Fruit fly (Drosophila melanogaster) whole organism, embryonic: ENCODE measurements around the gene CG17191.

ENCODE experiments used
- B-H2 ChIP-seq: fragments of 200-800 bp; sonication (Bioruptor generic); optimal IDR thresholded peaks from 2 replicates; lab custom pipeline; 2018; ENCODE audit warnings: missing biosample characterization, mild to moderate bottlenecking, missing genetic modification characterization
- Blimp-1 ChIP-seq: fragments of 200-800 bp; sonication (Bioruptor generic); optimal IDR thresholded peaks from 3 replicates; lab custom pipeline; 2018; ENCODE audit warnings: missing biosample characterization, missing genetic modification characterization, mild to moderate bottlenecking, moderate library complexity, missing genetic modification reagents
- CG10959 ChIP-seq: fragments of 200-800 bp; sonication (Bioruptor generic); IDR thresholded peaks from 2 replicates; pipeline ENCODE4 v1.3.6; 2022; ENCODE audit warnings: missing biosample characterization, missing genetic modification characterization
- CG12104 ChIP-seq: fragments of 200-800 bp; sonication (Bioruptor generic); optimal IDR thresholded peaks from 3 replicates; lab custom pipeline; 2016; ENCODE audit warnings: missing biosample characterization, missing genetic modification characterization
- CG14667 ChIP-seq: fragments of 200-800 bp; sonication (Bioruptor generic); IDR thresholded peaks from 2 replicates; pipeline ENCODE4 v1.3.6; 2022; ENCODE audit warnings: missing biosample characterization, missing genetic modification characterization
- CG15269 ChIP-seq: fragments of 200-800 bp; sonication (Bioruptor generic); optimal IDR thresholded peaks from 2 replicates; lab custom pipeline; 2018; ENCODE audit warnings: missing biosample characterization, mild to moderate bottlenecking, missing genetic modification characterization, moderate library complexity
- CG17385 ChIP-seq: fragments of 200-800 bp; sonication (Bioruptor generic); optimal IDR thresholded peaks from 3 replicates; lab custom pipeline; 2018; ENCODE audit warnings: missing biosample characterization, mild to moderate bottlenecking, missing genetic modification characterization
- CG2120 ChIP-seq: fragments of 200-800 bp; sonication (Bioruptor generic); optimal IDR thresholded peaks from 3 replicates; lab custom pipeline; 2016; ENCODE audit warnings: missing biosample characterization, missing genetic modification characterization
- CG30403 ChIP-seq: fragments of 200-800 bp; sonication (Bioruptor generic); optimal IDR thresholded peaks from 3 replicates; lab custom pipeline; 2016; ENCODE audit warnings: missing biosample characterization, missing genetic modification characterization
- CG3065 ChIP-seq: fragments of 200-800 bp; sonication (Bioruptor generic); optimal IDR thresholded peaks from 2 replicates; lab custom pipeline; 2016; ENCODE audit warnings: missing biosample characterization, missing genetic modification characterization
- CG6272 ChIP-seq: fragments of 200-800 bp; sonication (Bioruptor generic); IDR thresholded peaks from 2 replicates; pipeline ENCODE4 v1.3.6; 2022; ENCODE audit warnings: missing biosample characterization, missing genetic modification characterization
- Camta ChIP-seq: fragments of 200-800 bp; sonication (Bioruptor generic); optimal IDR thresholded peaks from 2 replicates; lab custom pipeline; 2016; ENCODE audit warnings: missing biosample characterization, missing genetic modification characterization
- CoRest ChIP-seq: fragments of 200-800 bp; sonication (Bioruptor generic); optimal IDR thresholded peaks from 3 replicates; lab custom pipeline; 2018; ENCODE audit warnings: missing biosample characterization, mild to moderate bottlenecking, missing genetic modification characterization, moderate library complexity
- D19B ChIP-seq: fragments of 200-800 bp; sonication (Bioruptor generic); optimal IDR thresholded peaks from 2 replicates; lab custom pipeline; 2017; ENCODE audit warnings: missing biosample characterization, mild to moderate bottlenecking, missing genetic modification characterization
- Elba2 ChIP-seq: fragments of 200-800 bp; sonication (Bioruptor generic); optimal IDR thresholded peaks from 3 replicates; lab custom pipeline; 2016; ENCODE audit warnings: missing biosample characterization, missing genetic modification characterization
- Fer2 ChIP-seq: fragments of 200-800 bp; sonication (Bioruptor generic); optimal IDR thresholded peaks from 2 replicates; lab custom pipeline; 2018; ENCODE audit warnings: missing biosample characterization, mild to moderate bottlenecking, missing genetic modification characterization, moderate library complexity
- Gsc ChIP-seq: fragments of 200-800 bp; sonication (Bioruptor generic); IDR thresholded peaks from 2 replicates; pipeline ENCODE4 v1.3.6; 2022; ENCODE audit warnings: missing biosample characterization, missing genetic modification characterization
- HHEX ChIP-seq: fragments of 200-800 bp; sonication (Bioruptor generic); optimal IDR thresholded peaks from 3 replicates; lab custom pipeline; 2017; ENCODE audit warnings: missing biosample characterization, mild to moderate bottlenecking, missing genetic modification characterization, missing genetic modification reagents
- HLH3B ChIP-seq: fragments of 200-800 bp; sonication (Bioruptor generic); IDR thresholded peaks from 2 replicates; pipeline ENCODE4 v1.3.6; 2022; ENCODE audit warnings: missing biosample characterization, missing genetic modification characterization
- HLH54F ChIP-seq: fragments of 200-800 bp; sonication (Bioruptor generic); optimal IDR thresholded peaks from 3 replicates; lab custom pipeline; 2016; ENCODE audit warnings: missing biosample characterization, missing genetic modification characterization
- Hand ChIP-seq: fragments of 200-800 bp; sonication (Bioruptor generic); optimal IDR thresholded peaks from 2 replicates; lab custom pipeline; 2017; ENCODE audit warnings: mild to moderate bottlenecking, missing biosample characterization, missing genetic modification reagents, missing genetic modification characterization
- Hmx ChIP-seq: fragments of 200-800 bp; sonication (Bioruptor generic); optimal IDR thresholded peaks from 2 replicates; lab custom pipeline; 2016; ENCODE audit warnings: missing biosample characterization, missing genetic modification characterization
- MTF-1 ChIP-seq: fragments of 200-800 bp; sonication (Bioruptor generic); optimal IDR thresholded peaks from 2 replicates; lab custom pipeline; 2018; ENCODE audit warnings: missing biosample characterization, mild to moderate bottlenecking, missing genetic modification characterization, borderline replicate concordance
- Sox100B ChIP-seq: fragments of 200-800 bp; sonication (Bioruptor generic); optimal IDR thresholded peaks from 3 replicates; lab custom pipeline; 2018; ENCODE audit warnings: missing biosample characterization, mild to moderate bottlenecking, missing genetic modification characterization
- Taf1 ChIP-seq: fragments of 200-800 bp; sonication (Bioruptor generic); IDR thresholded peaks from 2 replicates; pipeline ENCODE4 v1.3.6; 2022; ENCODE audit warnings: missing biosample characterization, missing genetic modification characterization
- amos ChIP-seq: fragments of 200-800 bp; sonication (Bioruptor generic); IDR thresholded peaks from 2 replicates; pipeline ENCODE4 v1.3.6; 2022; ENCODE audit warnings: missing biosample characterization, missing genetic modification characterization; ENCODE audit not compliant: partially characterized antibody
- ara ChIP-seq: fragments of 200-800 bp; sonication (Bioruptor generic); IDR thresholded peaks from 2 replicates; pipeline ENCODE4 v1.3.6; 2022; ENCODE audit warnings: missing biosample characterization, missing genetic modification characterization
- ase ChIP-seq: fragments of 200-800 bp; sonication (Bioruptor generic); IDR thresholded peaks from 3 replicates; pipeline ENCODE4 v1.3.6; 2022; ENCODE audit warnings: missing biosample characterization, missing genetic modification characterization
- ato ChIP-seq: fragments of 200-800 bp; sonication (Bioruptor generic); IDR thresholded peaks from 2 replicates; pipeline ENCODE4 v1.3.6; 2022; ENCODE audit warnings: missing biosample characterization, missing genetic modification characterization; ENCODE audit not compliant: partially characterized antibody
- az2 ChIP-seq: fragments of 200-800 bp; sonication (Bioruptor generic); optimal IDR thresholded peaks from 3 replicates; lab custom pipeline; 2016; ENCODE audit warnings: missing biosample characterization, missing genetic modification characterization
- cas ChIP-seq: fragments of 200-800 bp; sonication (Bioruptor generic); IDR thresholded peaks from 2 replicates; pipeline ENCODE4 v1.3.6; 2022; ENCODE audit warnings: missing biosample characterization, missing genetic modification characterization
- ci ChIP-seq: fragments of 200-800 bp; sonication (Bioruptor generic); IDR thresholded peaks from 3 replicates; pipeline ENCODE4 v1.3.6; 2022; ENCODE audit warnings: missing biosample characterization, missing genetic modification characterization
- corto ChIP-seq: fragments of 200-800 bp; sonication (Bioruptor generic); optimal IDR thresholded peaks from 2 replicates; lab custom pipeline; 2016; ENCODE audit warnings: missing biosample characterization, mild to moderate bottlenecking, missing genetic modification characterization, moderate library complexity
- crp ChIP-seq, 2 experiments: fragments of 200-800 bp; sonication (Bioruptor generic); optimal IDR thresholded peaks; 2 replicates in 1 of 2; 3 replicates in 1 of 2; lab custom pipeline; 2017; ENCODE audit warnings: missing biosample characterization in 2 of 2, missing genetic modification characterization in 2 of 2, mild to moderate bottlenecking in 1 of 2, moderate library complexity in 1 of 2
- dm ChIP-seq: fragments of 200-800 bp; sonication (Bioruptor generic); optimal IDR thresholded peaks from 3 replicates; lab custom pipeline; 2016; ENCODE audit warnings: missing biosample characterization, missing genetic modification characterization
- dysf ChIP-seq: fragments of 200-800 bp; sonication (Bioruptor generic); IDR thresholded peaks from 3 replicates; pipeline ENCODE4 v1.3.6; 2022; ENCODE audit warnings: missing biosample characterization, missing genetic modification characterization
- exex ChIP-seq: fragments of 200-800 bp; sonication (Bioruptor generic); optimal IDR thresholded peaks from 4 replicates; lab custom pipeline; 2018; ENCODE audit warnings: missing biosample characterization, mild to moderate bottlenecking, missing genetic modification characterization, moderate library complexity
- gcm ChIP-seq: fragments of 200-800 bp; sonication (Bioruptor generic); optimal IDR thresholded peaks from 2 replicates; lab custom pipeline; 2019; ENCODE audit warnings: missing biosample characterization, mild to moderate bottlenecking, missing genetic modification characterization, moderate library complexity
- gem ChIP-seq: fragments of 200-800 bp; sonication (Bioruptor generic); optimal IDR thresholded peaks from 2 replicates; lab custom pipeline; 2019; ENCODE audit warnings: missing biosample characterization, mild to moderate bottlenecking, missing genetic modification characterization, moderate library complexity
- gro ChIP-seq: fragments of 200-800 bp; sonication (Bioruptor generic); optimal IDR thresholded peaks from 2 replicates; lab custom pipeline; 2016; ENCODE audit warnings: missing biosample characterization, missing genetic modification characterization
- hb ChIP-seq: fragments of 200-800 bp; sonication (Bioruptor generic); IDR thresholded peaks from 3 replicates; pipeline ENCODE4 v1.3.6; 2022; ENCODE audit warnings: missing biosample characterization, missing genetic modification characterization; ENCODE audit not compliant: partially characterized antibody
- klu ChIP-seq: fragments of 200-800 bp; sonication (Bioruptor generic); IDR thresholded peaks from 2 replicates; pipeline ENCODE4 v1.3.6; 2022; ENCODE audit warnings: missing biosample characterization, missing genetic modification characterization
- org-1 ChIP-seq: fragments of 200-800 bp; sonication (Bioruptor generic); optimal IDR thresholded peaks from 2 replicates; lab custom pipeline; 2017; ENCODE audit warnings: missing biosample characterization, missing genetic modification characterization
- repo ChIP-seq: fragments of 200-800 bp; sonication (Bioruptor generic); optimal IDR thresholded peaks from 2 replicates; lab custom pipeline; 2016; ENCODE audit warnings: missing biosample characterization, missing genetic modification characterization
- row ChIP-seq: fragments of 200-800 bp; sonication (Bioruptor generic); IDR thresholded peaks from 3 replicates; pipeline ENCODE4 v1.3.6; 2022; ENCODE audit warnings: missing biosample characterization, missing genetic modification characterization
- schlank ChIP-seq: fragments of 200-800 bp; sonication (Bioruptor generic); optimal IDR thresholded peaks from 2 replicates; lab custom pipeline; 2018; ENCODE audit warnings: missing biosample characterization, mild to moderate bottlenecking, missing genetic modification characterization
- stc ChIP-seq: fragments of 200-800 bp; sonication (Bioruptor generic); IDR thresholded peaks from 2 replicates; pipeline ENCODE4 v1.3.6; 2022; ENCODE audit warnings: missing biosample characterization, missing genetic modification characterization
- ttk ChIP-seq: fragments of 200-800 bp; sonication (Bioruptor generic); IDR thresholded peaks from 2 replicates; pipeline ENCODE4 v2.1.2; 2022; ENCODE audit warnings: missing biosample characterization, missing genetic modification characterization

Gene CG17191

DNA sequence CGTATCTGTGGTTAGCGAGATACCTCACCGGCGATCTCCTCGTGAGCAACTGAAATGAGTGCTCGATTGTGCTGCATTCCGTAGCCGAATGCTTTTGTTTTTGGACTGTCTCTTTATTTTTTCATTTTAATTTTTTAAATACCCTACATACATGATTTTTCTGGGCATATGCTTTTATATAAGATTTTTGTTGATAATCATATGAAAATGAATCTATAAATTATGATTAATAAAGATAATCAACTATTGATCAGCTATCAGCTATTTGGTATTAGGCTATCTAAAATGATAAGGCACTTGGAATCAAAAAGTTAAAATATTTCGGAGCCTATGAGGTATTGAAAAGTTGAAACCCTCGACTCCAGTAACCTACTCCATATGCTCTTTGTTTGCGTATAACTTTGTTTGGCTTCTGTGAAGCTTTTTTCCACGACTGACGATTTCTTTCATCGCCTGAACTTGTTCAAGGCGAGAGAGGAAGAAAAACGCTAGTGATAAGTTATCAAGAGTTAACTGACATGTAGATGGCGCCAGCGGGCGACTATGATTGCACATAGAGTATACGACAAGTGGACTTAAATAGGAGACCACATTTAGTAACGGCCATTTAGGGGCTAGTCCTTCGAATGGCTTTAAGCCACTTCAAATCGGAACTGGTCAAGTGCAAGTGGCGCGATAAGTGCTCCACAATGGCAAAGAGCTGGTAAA lies 29.6 kb downstream of the CG17191 start, which contains the start of gene CG31076 (continued):
- TF ChIP-seq Blimp-1 (GFP tag; lab: Kevin White, UChicago) (peak; percentile 35), Hand (GFP tag; lab: Kevin White, UChicago) (no peak), hb (GFP tag; lab: Robert Waterston, UW) (no peak), CG15269 (tag; lab: Kevin White, UChicago) (peak; percentile 47), HLH54F (GFP tag; lab: Kevin White, UChicago) (no peak), Camta (GFP tag; lab: Kevin White, UChicago) (peak; percentile 14), CG17385 (GFP tag; lab: Kevin White, UChicago) (peak; percentile 6), ase (GFP tag; lab: Robert Waterston, UW) (no peak), dm (GFP tag; lab: Kevin White, UChicago) (no peak), az2 (GFP tag; lab: Kevin White, UChicago) (peak; percentile 6), CoRest (tag; lab: Kevin White, UChicago) (peak; percentile 35), CG30403 (GFP tag; lab: Kevin White, UChicago) (peak; percentile 35), crp (GFP tag; optimal IDR thresholded peaks at IDR 0.05; lab: Kevin White, UChicago) (no peak), D19B (peak; percentile 92), ci (GFP tag; lab: Robert Waterston, UW) (0 out of 3 replicates have a peak, but pooled peaks have one; percentile 30), ttk (GFP tag; lab: Robert Waterston, UW) (0 out of 2 replicates have a peak, but pooled peaks have one; percentile 7), corto (GFP tag; lab: Kevin White, UChicago) (peak; percentile 39), Sox100B (GFP tag; lab: Kevin White, UChicago) (peak; percentile 59), stc (GFP tag; lab: Robert Waterston, UW) (no peak), dysf (peak; percentile 43; the same call in 1 of the 3 replicates), exex (tag; lab: Kevin White, UChicago) (peak; percentile 65), row (GFP tag; lab: Robert Waterston, UW) (peak; percentile 82; the same call in 2 of the 3 replicates), gem (peak; percentile 55), B-H2 (GFP tag; lab: Kevin White, UChicago) (no peak), cas (GFP tag; lab: Robert Waterston, UW) (0 out of 2 replicates have a peak, but pooled peaks have one; percentile 19), HLH3B (GFP tag; lab: Robert Waterston, UW) (peak; percentile 42), MTF-1 (GFP tag; lab: Kevin White, UChicago) (no peak), Hmx (GFP tag; lab: Kevin White, UChicago) (no peak)

DNA sequence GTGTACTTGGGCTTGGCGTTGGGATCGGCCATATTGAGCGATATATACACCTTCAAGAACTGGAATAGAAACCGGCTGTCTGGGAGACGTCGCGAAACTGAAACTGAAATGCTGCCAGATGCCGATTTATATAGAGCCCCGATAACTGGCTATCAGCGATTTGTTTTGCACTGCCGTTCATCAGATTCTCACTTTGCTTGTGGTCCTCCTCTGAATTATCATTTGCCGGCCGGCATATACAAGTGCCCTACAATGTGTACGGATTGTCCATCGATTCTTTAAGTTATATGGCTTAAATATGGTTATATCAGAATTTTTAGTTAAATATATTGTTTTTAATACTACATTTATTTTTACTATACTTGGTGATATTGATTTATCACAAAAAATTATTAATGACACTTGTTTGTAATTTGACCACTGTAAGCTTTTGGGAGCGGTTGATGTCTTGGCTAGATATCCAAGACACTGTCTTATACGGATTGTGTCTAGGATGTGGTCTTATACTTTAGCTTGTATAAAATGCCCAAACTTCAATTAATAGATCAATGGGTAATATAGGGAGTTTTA lies 31.1 kb downstream of the CG17191 start, which contains the start of gene CG31075:
Gene CG31075, minus strand, starts transcription at position 106 of the 570 bp plus-strand sequence.
- TF ChIP-seq ato (no peak), Taf1 (no peak), Fer2 (tag; lab: Kevin White, UChicago) (no peak), crp (GFP tag; optimal IDR thresholded peaks at IDR 0.05; lab: Kevin White, UChicago) (no peak), org-1 (GFP tag; lab: Kevin White, UChicago) (peak; percentile 20), CG6272 (GFP tag; lab: Robert Waterston, UW) (no peak), CG14667 (GFP tag; lab: Robert Waterston, UW) (peak; percentile 46; the same call in 1 of the 2 replicates), B-H2 (GFP tag; lab: Kevin White, UChicago) (peak; percentile 37), HHEX (GFP tag; lab: Kevin White, UChicago) (peak; percentile 53), schlank (tag; lab: Kevin White, UChicago) (peak; percentile 48), CG3065 (GFP tag; lab: Kevin White, UChicago) (no peak), klu (GFP tag; lab: Robert Waterston, UW) (peak; percentile 31; the same call in 1 of the 2 replicates), gcm (GFP tag; lab: Kevin White, UChicago) (no peak), CG12104 (GFP tag; lab: Kevin White, UChicago) (peak; percentile 34), ara (GFP tag; lab: Robert Waterston, UW) (no peak), Elba2 (GFP tag; lab: Kevin White, UChicago) (no peak), CG10959 (GFP tag; lab: Robert Waterston, UW) (no peak), Gsc (no peak), gro (no peak), repo (GFP tag; lab: Kevin White, UChicago) (no peak), CG2120 (GFP tag; lab: Kevin White, UChicago) (peak; percentile 65), CG15269 (tag; lab: Kevin White, UChicago) (peak; percentile 42), amos (GFP tag; lab: Robert Waterston, UW) (no peak)
